Fruit fly (Drosophila melanogaster): Measurements from ENCODE around the gene PH4alphaSG1.

Gene PH4alphaSG1

DNA sequence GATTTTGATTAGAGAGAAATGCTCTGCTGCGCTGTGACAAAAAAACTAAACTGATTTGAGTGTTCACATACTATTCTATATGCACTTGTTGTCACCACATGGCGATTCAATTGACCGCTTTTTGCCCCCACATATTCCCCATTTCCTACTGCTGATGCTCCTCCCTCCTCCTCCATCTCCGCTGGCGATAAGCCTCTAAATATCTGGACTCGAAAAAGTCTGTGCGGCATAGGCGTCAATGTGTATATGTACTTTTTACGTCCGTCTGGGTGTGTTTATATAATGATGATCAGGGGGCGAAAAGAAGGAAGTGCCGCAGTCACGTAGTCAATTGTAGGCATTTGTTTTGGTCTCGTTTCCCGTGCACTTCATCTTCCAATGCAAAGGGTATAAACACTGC lies 38.9 kb downstream of the PH4alphaSG1 start:
- no peak for TF ChIP-seq noc (tag; optimal IDR thresholded peaks at IDR 0.05)

DNA sequence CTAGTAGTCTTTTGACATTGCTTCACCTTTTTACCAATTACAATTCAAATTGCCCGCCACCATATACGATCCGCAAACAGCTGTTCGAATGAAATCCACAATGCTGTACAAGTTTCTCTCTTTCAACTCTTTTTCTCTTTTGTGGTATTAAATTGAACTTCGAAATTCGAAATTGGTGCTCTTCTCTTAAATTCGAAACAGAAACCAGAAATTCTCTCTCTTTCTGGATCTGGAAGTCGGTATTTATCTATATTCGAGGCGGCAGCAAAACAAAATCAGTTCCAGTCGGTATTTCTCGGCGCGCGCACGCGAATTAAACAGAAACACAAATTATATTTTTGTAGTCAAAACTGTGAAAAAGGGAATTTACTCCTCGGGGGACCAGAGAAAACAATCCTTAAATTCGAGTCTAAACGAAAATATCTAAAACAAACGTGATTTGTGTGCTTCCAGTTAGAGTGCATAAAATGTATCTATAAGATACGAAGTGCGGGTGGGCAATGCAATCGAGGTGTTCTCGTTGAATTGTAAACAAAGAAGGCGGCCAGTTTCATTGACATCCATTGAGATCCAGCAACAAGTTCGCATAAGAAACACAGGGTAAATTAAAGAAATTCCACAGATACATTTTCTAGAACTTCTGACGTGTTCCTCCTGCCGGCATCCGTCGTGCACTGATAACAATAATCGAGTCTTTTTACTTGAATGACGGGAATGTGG lies 39.5 kb downstream of the PH4alphaSG1 start, which contains the start of gene PH4alphaEFB:
Gene PH4alphaEFB, plus strand, starts transcription at position 276 of the 720 bp plus-strand sequence.
- TF ChIP-seq noc (tag; optimal IDR thresholded peaks at IDR 0.05), result no peak

DNA sequence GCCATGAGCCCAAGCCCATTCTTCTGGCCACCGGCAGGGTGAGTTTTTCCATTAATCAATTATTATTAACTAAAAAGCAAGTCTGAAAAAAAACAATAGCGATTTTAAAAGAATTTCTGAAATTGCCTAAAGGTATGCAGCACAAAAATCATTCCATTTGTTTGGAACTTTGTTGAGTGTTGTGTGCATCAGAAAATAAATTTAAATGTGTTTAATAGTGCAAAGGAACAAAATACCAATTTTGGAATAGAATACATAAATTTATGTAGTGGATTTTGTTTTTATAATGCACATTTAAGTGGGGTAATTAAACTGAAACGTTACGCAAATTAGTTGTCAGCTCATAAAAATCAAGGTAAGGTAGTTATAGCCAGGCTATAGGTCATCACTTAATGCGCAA lies 41.2 kb downstream of the PH4alphaSG1 start:
- TF ChIP-seq noc (tag; optimal IDR thresholded peaks at IDR 0.05), result no peak

DNA sequence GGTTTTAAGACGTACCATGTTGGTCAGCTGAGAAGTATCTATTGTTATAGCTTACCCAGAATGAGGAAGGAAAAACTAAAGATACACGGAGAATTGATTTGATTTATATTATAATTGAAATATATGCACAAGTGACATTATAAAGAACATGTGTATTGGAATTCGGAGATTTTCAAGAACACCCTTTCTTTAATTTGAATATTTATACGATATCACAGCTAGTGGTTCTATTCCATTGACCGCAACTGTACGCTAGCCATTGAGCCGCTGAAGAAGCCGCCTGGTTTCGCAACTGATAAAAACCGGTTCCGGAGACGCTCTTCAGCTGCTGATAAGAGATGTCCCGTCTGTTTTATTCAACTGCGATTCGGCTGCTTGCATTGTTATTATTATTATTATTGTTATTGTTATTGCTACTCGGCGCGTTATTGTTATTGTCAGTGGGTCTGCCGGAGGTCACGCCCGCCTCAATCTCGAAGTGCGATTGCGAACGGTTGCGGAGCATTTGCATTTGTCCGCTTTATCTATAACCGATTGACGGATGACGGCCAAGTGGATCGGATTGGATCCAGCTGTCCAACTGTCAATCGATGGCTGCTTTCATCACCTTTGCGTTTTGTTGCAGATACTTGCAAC lies 43.7 kb downstream of the PH4alphaSG1 start:
- TF ChIP-seq noc (tag; optimal IDR thresholded peaks at IDR 0.05), result peak; percentile 26

DNA sequence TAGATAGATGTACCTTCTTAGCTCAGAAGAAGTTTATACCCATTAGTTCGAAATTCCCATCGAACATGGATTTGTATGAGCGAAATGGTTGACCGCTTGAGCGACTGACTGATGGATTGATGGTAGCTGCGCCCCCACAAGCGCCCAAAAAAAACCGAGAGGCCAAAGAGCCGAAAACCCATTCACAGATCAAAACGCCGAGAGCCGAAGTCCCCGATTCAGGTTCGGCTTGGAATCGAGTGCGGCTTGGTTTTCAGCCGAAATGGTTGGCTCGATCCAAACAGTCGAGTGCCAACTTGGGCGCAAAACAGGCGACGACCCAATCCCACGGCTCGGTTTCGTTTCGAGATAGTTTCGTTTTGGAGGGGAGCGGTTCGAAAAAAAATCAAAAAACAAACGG lies 45.3 kb downstream of the PH4alphaSG1 start:
- TF ChIP-seq noc (tag; optimal IDR thresholded peaks at IDR 0.05), result no peak

DNA sequence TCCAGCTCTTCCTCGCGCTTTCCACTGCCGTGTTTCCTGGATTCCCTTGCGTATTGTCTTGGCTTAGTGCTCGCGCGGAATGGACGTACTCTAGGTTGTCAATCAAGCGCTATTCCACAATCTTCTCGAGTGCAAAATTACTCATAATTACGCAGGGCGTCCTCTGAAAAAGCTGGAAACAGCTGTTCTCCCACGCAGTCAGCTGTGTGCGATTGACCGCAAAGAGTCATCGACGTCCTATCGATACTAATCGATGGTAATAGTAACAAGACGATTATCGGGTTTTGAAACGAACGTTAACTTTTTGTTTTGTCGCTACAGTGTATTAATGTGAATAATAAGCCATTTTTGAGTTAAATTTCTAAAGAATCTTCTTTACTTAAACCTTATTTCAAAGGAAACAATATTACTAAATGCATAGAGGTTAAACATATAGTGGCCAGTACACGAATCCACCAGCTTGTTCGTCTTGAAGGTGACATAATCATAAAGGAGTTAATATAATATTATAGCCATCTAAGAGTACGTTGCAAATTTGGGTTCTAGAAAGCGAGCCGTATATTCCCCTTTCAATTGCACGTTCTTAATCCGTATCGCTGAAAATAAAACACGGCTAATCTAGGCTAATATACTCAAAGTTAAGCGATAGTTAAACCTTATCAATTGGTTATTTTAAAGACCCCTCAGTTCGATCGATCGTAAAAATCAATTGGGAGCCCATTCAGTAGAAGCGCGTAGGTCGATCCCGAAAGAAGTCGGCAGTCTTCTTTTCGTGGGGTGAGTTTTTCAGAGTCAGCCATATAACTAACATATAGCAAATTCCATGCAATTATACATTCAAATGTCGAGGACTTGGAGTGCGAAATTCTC lies 46.2 kb downstream of the PH4alphaSG1 start, which contains the start of the genes CG2224 and CDase:
Gene CG2224, minus strand, starts transcription at position 235 of the 870 bp plus-strand sequence.
Gene CDase, plus strand, starts transcription at position 456 of the 870 bp plus-strand sequence.
- no peak for TF ChIP-seq noc (tag; optimal IDR thresholded peaks at IDR 0.05)

DNA sequence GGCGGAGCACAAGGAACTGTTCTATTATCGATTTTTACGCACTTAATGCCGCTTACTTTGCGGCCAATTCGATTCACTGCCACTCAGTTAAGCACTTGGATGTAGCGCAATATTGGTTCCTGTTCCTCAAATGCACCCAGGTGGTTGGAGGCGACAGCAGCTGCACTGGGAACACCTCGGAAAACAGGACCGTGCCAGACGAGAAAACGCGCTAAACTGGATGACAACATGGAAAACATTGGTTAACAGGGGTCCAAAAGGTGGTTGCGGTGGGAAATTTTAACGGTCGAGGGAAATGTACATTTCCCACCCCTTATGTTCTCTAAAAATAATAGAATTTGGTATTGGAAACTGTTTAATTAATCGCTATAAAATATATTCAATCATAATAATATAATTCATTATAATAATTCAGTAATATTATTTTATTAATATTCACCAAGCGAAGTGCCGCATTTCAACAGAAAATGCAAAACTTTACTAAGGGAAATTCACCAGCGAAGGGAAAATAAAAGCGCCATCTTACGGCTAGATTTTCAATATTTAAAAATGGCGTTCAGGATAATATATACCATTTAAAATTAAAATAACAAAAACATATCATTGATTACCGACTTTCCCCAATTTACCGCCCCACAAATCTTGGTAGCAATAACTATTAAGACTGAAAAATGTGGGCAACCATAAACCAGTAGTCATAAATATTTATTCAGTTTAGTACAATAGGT lies 49.5 kb downstream of the PH4alphaSG1 start, which contains the start of gene aralar1:
Gene aralar1, minus strand, starts transcription at position 51 of the 728 bp plus-strand sequence.
- no peak for TF ChIP-seq noc (tag; optimal IDR thresholded peaks at IDR 0.05)

DNA sequence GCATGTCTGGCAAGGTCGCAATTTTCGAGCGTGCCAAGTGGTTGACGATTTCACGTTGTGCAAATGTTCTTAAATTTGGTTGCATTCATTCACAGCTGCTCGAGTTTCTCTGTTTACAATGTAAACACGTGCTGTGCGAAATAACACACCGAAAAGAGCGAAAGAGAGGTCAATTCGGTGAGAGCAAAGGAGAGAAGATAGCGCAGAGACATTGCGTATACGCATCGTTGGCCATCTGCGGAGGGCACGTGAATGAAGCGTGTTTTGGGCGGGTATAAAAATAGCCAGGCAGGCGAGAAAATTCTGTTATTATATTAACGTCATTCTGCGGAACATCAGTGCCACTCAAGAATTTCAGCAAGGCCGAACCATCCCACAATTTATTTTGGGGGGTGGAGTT lies 51.0 kb downstream of the PH4alphaSG1 start:
- TF ChIP-seq noc (tag; optimal IDR thresholded peaks at IDR 0.05), result no peak
